Fruit fly (Drosophila melanogaster) whole organism, embryonic: ENCODE measurements around the gene Sbds.

ENCODE experiments used
- BEAF-32 ChIP-seq: fragments of 200-800 bp; sonication (Bioruptor generic); optimal IDR thresholded peaks from 3 replicates; lab custom pipeline; 2017; ENCODE audit warnings: missing biosample characterization, missing genetic modification characterization, mild to moderate bottlenecking, moderate library complexity, missing genetic modification reagents
- CG12219 ChIP-seq: fragments of 200-800 bp; sonication (Bioruptor generic); optimal IDR thresholded peaks from 3 replicates; lab custom pipeline; 2018; ENCODE audit warnings: missing biosample characterization, mild to moderate bottlenecking, missing genetic modification characterization
- CG1233 ChIP-seq: fragments of 200-800 bp; sonication (Bioruptor generic); optimal IDR thresholded peaks from 4 replicates; lab custom pipeline; 2018; ENCODE audit warnings: missing biosample characterization, mild to moderate bottlenecking, missing genetic modification characterization
- CG13287 ChIP-seq: fragments of 200-800 bp; sonication (Bioruptor generic); IDR thresholded peaks from 2 replicates; pipeline ENCODE4 v1.3.6; 2022; ENCODE audit warnings: missing biosample characterization, missing genetic modification characterization; ENCODE audit not compliant: partially characterized antibody
- CG15601 ChIP-seq: fragments of 200-800 bp; sonication (Bioruptor generic); optimal IDR thresholded peaks from 3 replicates; lab custom pipeline; 2019; ENCODE audit warnings: missing biosample characterization, mild to moderate bottlenecking, missing genetic modification characterization, moderate library complexity
- CG17361 ChIP-seq: fragments of 200-800 bp; sonication (Bioruptor generic); IDR thresholded peaks from 3 replicates; pipeline ENCODE4 v1.3.6; 2022; ENCODE audit warnings: missing biosample characterization, missing genetic modification characterization
- CG2712 ChIP-seq: fragments of 200-800 bp; optimal IDR thresholded peaks from 3 replicates; lab custom pipeline; 2019; ENCODE audit warnings: missing biosample characterization, mild to moderate bottlenecking, missing genetic modification characterization, moderate library complexity
- CG32532 ChIP-seq: fragments of 200-800 bp; sonication (Bioruptor generic); IDR thresholded peaks from 2 replicates; pipeline ENCODE4 v1.3.6; 2022; ENCODE audit warnings: missing biosample characterization, missing genetic modification characterization
- CG4360 ChIP-seq: fragments of 200-800 bp; sonication (Bioruptor generic); IDR thresholded peaks from 2 replicates; pipeline ENCODE4 v1.3.6; 2022; ENCODE audit warnings: missing biosample characterization, missing genetic modification characterization
- CG4617 ChIP-seq: fragments of 200-800 bp; sonication (Bioruptor generic); optimal IDR thresholded peaks from 3 replicates; lab custom pipeline; 2016; ENCODE audit warnings: missing biosample characterization, missing genetic modification characterization, borderline replicate concordance
- CG6254 ChIP-seq: fragments of 200-800 bp; sonication (Bioruptor generic); optimal IDR thresholded peaks from 3 replicates; lab custom pipeline; 2017; ENCODE audit warnings: mild to moderate bottlenecking, missing biosample characterization, missing genetic modification reagents, missing genetic modification characterization
- CG6654 ChIP-seq: fragments of 200-800 bp; sonication (Bioruptor generic); optimal IDR thresholded peaks from 2 replicates; lab custom pipeline; 2017; ENCODE audit warnings: missing biosample characterization, mild to moderate bottlenecking, missing genetic modification characterization
- CG7556 ChIP-seq: fragments of 200-800 bp; sonication (Bioruptor generic); optimal IDR thresholded peaks from 2 replicates; lab custom pipeline; 2017; ENCODE audit warnings: missing biosample characterization, mild to moderate bottlenecking, missing genetic modification characterization
- CG7745 ChIP-seq: fragments of 200-800 bp; sonication (Bioruptor generic); optimal IDR thresholded peaks from 2 replicates; lab custom pipeline; 2018; ENCODE audit warnings: missing biosample characterization, mild to moderate bottlenecking, missing genetic modification characterization, moderate library complexity
- CG7839 ChIP-seq: fragments of 200-800 bp; sonication (Bioruptor generic); optimal IDR thresholded peaks from 3 replicates; lab custom pipeline; 2018; ENCODE audit warnings: missing biosample characterization, mild to moderate bottlenecking, missing genetic modification characterization, moderate library complexity
- CTCF ChIP-seq: fragments of 200-800 bp; sonication (Bioruptor generic); optimal IDR thresholded peaks from 2 replicates; lab custom pipeline; 2017; ENCODE audit warnings: missing biosample characterization, mild to moderate bottlenecking, missing genetic modification characterization, moderate library complexity
- CrebB ChIP-seq: fragments of 200-800 bp; sonication (Bioruptor generic); optimal IDR thresholded peaks from 3 replicates; lab custom pipeline; 2018; ENCODE audit warnings: missing biosample characterization, mild to moderate bottlenecking, missing genetic modification characterization
- Dip3 ChIP-seq: fragments of 200-800 bp; sonication (Bioruptor generic); optimal IDR thresholded peaks from 3 replicates; lab custom pipeline; 2016; ENCODE audit warnings: missing biosample characterization, missing genetic modification characterization
- Dll ChIP-seq: fragments of 200-800 bp; sonication (Bioruptor generic); IDR thresholded peaks from 4 replicates; pipeline ENCODE4 v1.3.6; 2022; ENCODE audit warnings: missing biosample characterization, missing genetic modification characterization; ENCODE audit not compliant: partially characterized antibody
- Dp ChIP-seq: fragments of 200-800 bp; sonication (Bioruptor generic); optimal IDR thresholded peaks from 2 replicates; lab custom pipeline; 2018; ENCODE audit warnings: missing biosample characterization, mild to moderate bottlenecking, missing genetic modification characterization, moderate library complexity
- H2.0 ChIP-seq: fragments of 200-800 bp; sonication (Bioruptor generic); IDR thresholded peaks from 2 replicates; pipeline ENCODE4 v1.3.6; 2022; ENCODE audit warnings: missing biosample characterization, missing genetic modification characterization
- HHEX ChIP-seq: fragments of 200-800 bp; sonication (Bioruptor generic); optimal IDR thresholded peaks from 3 replicates; lab custom pipeline; 2017; ENCODE audit warnings: missing biosample characterization, mild to moderate bottlenecking, missing genetic modification characterization, missing genetic modification reagents
- MBD-R2 ChIP-seq: fragments of 200-800 bp; sonication (Bioruptor generic); IDR thresholded peaks from 2 replicates; pipeline ENCODE4 v1.3.6; 2022; ENCODE audit warnings: missing biosample characterization, missing genetic modification characterization
- NFAT ChIP-seq: fragments of 200-800 bp; sonication (Bioruptor generic); IDR thresholded peaks from 2 replicates; pipeline ENCODE4 v1.3.6; 2022; ENCODE audit warnings: missing biosample characterization, missing genetic modification characterization
- Nf-YC ChIP-seq: fragments of 200-800 bp; optimal IDR thresholded peaks from 3 replicates; lab custom pipeline; 2019; ENCODE audit warnings: missing biosample characterization, mild to moderate bottlenecking, missing genetic modification characterization, moderate library complexity
- Ptx1 ChIP-seq: fragments of 200-800 bp; sonication (Bioruptor generic); IDR thresholded peaks from 2 replicates; pipeline ENCODE4 v1.3.6; 2022; ENCODE audit warnings: missing biosample characterization, missing genetic modification characterization
- Stat92E ChIP-seq, 3 experiments: fragments of >200 bp in 2 of 3; fragments of 200-800 bp in 1 of 3; sonication (Bioruptor generic) in 1 of 3; optimal IDR thresholded peaks; 2 replicates each; lab custom pipeline; 2017 to 2019; ENCODE audit warnings: missing biosample characterization in 3 of 3, missing genetic modification characterization in 3 of 3, mild to moderate bottlenecking in 1 of 3, moderate library complexity in 1 of 3
- Vsx1 ChIP-seq: fragments of 200-800 bp; sonication (Bioruptor generic); optimal IDR thresholded peaks from 2 replicates; lab custom pipeline; 2017; ENCODE audit warnings: missing biosample characterization, mild to moderate bottlenecking, missing genetic modification characterization, missing genetic modification reagents
- YL-1 ChIP-seq: fragments of 200-800 bp; sonication (Bioruptor generic); optimal IDR thresholded peaks from 3 replicates; lab custom pipeline; 2017; ENCODE audit warnings: missing biosample characterization, mild to moderate bottlenecking, missing genetic modification characterization
- ato ChIP-seq: fragments of 200-800 bp; sonication (Bioruptor generic); IDR thresholded peaks from 2 replicates; pipeline ENCODE4 v1.3.6; 2022; ENCODE audit warnings: missing biosample characterization, missing genetic modification characterization; ENCODE audit not compliant: partially characterized antibody
- dysf ChIP-seq: fragments of 200-800 bp; sonication (Bioruptor generic); IDR thresholded peaks from 3 replicates; pipeline ENCODE4 v1.3.6; 2022; ENCODE audit warnings: missing biosample characterization, missing genetic modification characterization
- eyg ChIP-seq: fragments of 200-800 bp; sonication (Bioruptor generic); optimal IDR thresholded peaks from 3 replicates; lab custom pipeline; 2016; ENCODE audit warnings: missing biosample characterization, missing genetic modification characterization
- fd102C ChIP-seq: fragments of 200-800 bp; sonication (Bioruptor generic); optimal IDR thresholded peaks from 2 replicates; lab custom pipeline; 2018; ENCODE audit warnings: missing biosample characterization, mild to moderate bottlenecking, missing genetic modification characterization, moderate library complexity
- fd96Cb ChIP-seq: fragments of 200-800 bp; sonication (Bioruptor generic); optimal IDR thresholded peaks from 2 replicates; lab custom pipeline; 2018; ENCODE audit warnings: missing biosample characterization, mild to moderate bottlenecking, missing genetic modification characterization, moderate library complexity
- hbn ChIP-seq: fragments of 200-800 bp; sonication (Bioruptor generic); IDR thresholded peaks from 2 replicates; pipeline ENCODE4 v1.3.6; 2022; ENCODE audit warnings: missing biosample characterization, missing genetic modification characterization; ENCODE audit not compliant: partially characterized antibody
- her ChIP-seq: fragments of 200-800 bp; sonication (Bioruptor generic); optimal IDR thresholded peaks from 2 replicates; lab custom pipeline; 2016; ENCODE audit warnings: missing biosample characterization, missing genetic modification characterization
- hkb ChIP-seq, 2 experiments: fragments of 200-800 bp in 1 of 2; fragments of >200 bp in 1 of 2; sonication (Bioruptor generic) in 1 of 2; IDR thresholded peaks in 1 of 2; optimal IDR thresholded peaks in 1 of 2; 2 replicates each; pipeline versions ENCODE4 v1.3.6 to Lab custom; 2017 to 2022; ENCODE audit warnings: missing biosample characterization in 1 of 2, missing genetic modification characterization in 1 of 2
- jing ChIP-seq: fragments of 200-800 bp; sonication (Bioruptor generic); optimal IDR thresholded peaks from 2 replicates; lab custom pipeline; 2018; ENCODE audit warnings: missing biosample characterization, mild to moderate bottlenecking, missing genetic modification characterization
- kay ChIP-seq: fragments of 200-800 bp; sonication (Bioruptor generic); optimal IDR thresholded peaks from 2 replicates; lab custom pipeline; 2016; ENCODE audit warnings: missing biosample characterization, missing genetic modification characterization
- lbe ChIP-seq: fragments of 200-800 bp; sonication (Bioruptor generic); optimal IDR thresholded peaks from 2 replicates; lab custom pipeline; 2016; ENCODE audit warnings: missing biosample characterization, mild to moderate bottlenecking, missing genetic modification characterization
- oc ChIP-seq: fragments of 200-800 bp; sonication (Bioruptor generic); optimal IDR thresholded peaks from 2 replicates; lab custom pipeline; 2018; ENCODE audit warnings: missing biosample characterization, mild to moderate bottlenecking, missing genetic modification characterization, moderate library complexity
- odd ChIP-seq: fragments of 200-800 bp; sonication (Bioruptor generic); optimal IDR thresholded peaks from 2 replicates; lab custom pipeline; 2017; ENCODE audit warnings: missing biosample characterization, mild to moderate bottlenecking, missing genetic modification characterization
- pan ChIP-seq, 4 experiments: fragments of >200 bp in 3 of 4; fragments of 200-800 bp in 1 of 4; sonication (Bioruptor generic) in 1 of 4; optimal IDR thresholded peaks in 3 of 4; IDR thresholded peaks in 1 of 4; 2 replicates each; pipeline versions ENCODE4 v1.3.6 to Lab custom; 2017 to 2022; ENCODE audit warnings: missing biosample characterization in 2 of 4, missing genetic modification characterization in 2 of 4, mixed read lengths in 1 of 4
- pzg ChIP-seq: fragments of 200-800 bp; sonication (Bioruptor generic); optimal IDR thresholded peaks from 3 replicates; lab custom pipeline; 2018; ENCODE audit warnings: missing biosample characterization, mild to moderate bottlenecking, missing genetic modification characterization, moderate library complexity
- row ChIP-seq: fragments of 200-800 bp; sonication (Bioruptor generic); IDR thresholded peaks from 3 replicates; pipeline ENCODE4 v1.3.6; 2022; ENCODE audit warnings: missing biosample characterization, missing genetic modification characterization
- ssp ChIP-seq: fragments of 200-800 bp; sonication (Bioruptor generic); IDR thresholded peaks from 2 replicates; pipeline ENCODE4 v1.3.6; 2022; ENCODE audit warnings: missing biosample characterization, missing genetic modification characterization
- tll ChIP-seq, 2 experiments: fragments of 200-800 bp in 1 of 2; fragments of >200 bp in 1 of 2; sonication (Bioruptor generic) in 1 of 2; optimal IDR thresholded peaks; 2 replicates each; lab custom pipeline; 2017 to 2019; ENCODE audit warnings: missing biosample characterization in 2 of 2, missing genetic modification characterization in 2 of 2, mild to moderate bottlenecking in 1 of 2, moderate library complexity in 1 of 2
- trem ChIP-seq: fragments of 200-800 bp; optimal IDR thresholded peaks from 3 replicates; lab custom pipeline; 2019; ENCODE audit warnings: missing biosample characterization, mild to moderate bottlenecking, missing genetic modification characterization, moderate library complexity

Gene Sbds

DNA sequence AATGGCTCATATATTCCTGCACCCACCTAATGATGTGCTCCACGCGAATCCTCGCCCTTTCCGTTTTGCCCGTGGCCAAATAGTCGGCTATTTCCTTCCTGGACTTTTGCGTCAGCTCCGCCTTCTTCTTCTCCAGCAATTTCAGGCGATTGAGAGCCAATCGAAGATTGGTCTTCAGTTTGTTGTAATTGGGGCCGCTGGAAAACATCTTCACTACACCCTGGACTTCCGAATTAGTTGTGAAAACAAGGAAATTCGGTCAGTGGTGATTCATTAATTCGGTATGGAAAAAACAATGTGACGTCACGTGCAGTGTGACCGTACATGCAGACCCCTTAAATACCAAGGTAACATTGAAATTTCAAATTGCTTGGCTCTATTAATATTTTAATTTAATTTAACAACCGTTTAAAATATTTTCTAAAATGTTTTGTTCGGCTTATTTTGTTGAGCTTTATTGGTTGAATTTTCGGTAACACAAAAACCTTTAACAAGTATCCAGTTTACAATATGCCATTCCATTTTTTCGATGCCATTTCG lies 3.6 kb downstream of the Sbds start, which contains the start of gene Ist1 (continued):
- no peak for TF ChIP-seq Dip3 (GFP tag; lab: Kevin White, UChicago)
- no peak for TF ChIP-seq CG6254 (GFP tag; lab: Kevin White, UChicago)
- peak; percentile 34 for TF ChIP-seq CTCF
- no peak for TF ChIP-seq ssp (GFP tag; lab: Robert Waterston, UW)
- TF ChIP-seq Dll (GFP tag; lab: Robert Waterston, UW): 0 out of 4 replicates have a peak, but pooled peaks have one; percentile 13
- peak; percentile 31; the same call in 1 of the 2 replicates for TF ChIP-seq MBD-R2 (GFP tag; lab: Robert Waterston, UW)
- TF ChIP-seq oc (tag; lab: Kevin White, UChicago): no peak
- no peak for TF ChIP-seq her (GFP tag; lab: Kevin White, UChicago)
- no peak for TF ChIP-seq Ptx1
- no peak for TF ChIP-seq Nf-YC (tag; lab: Kevin White, UChicago)
- TF ChIP-seq H2.0 (GFP tag; lab: Robert Waterston, UW): no peak
- no peak for TF ChIP-seq hkb (optimal IDR thresholded peaks at IDR 0.05; lab: Kevin White, UChicago)
- TF ChIP-seq hkb (GFP tag; IDR thresholded peaks at IDR 0.05; lab: Robert Waterston, UW): no peak
- TF ChIP-seq fd96Cb: no peak
- no peak for TF ChIP-seq CG7745 (tag; lab: Kevin White, UChicago)
- TF ChIP-seq tll (GFP tag; optimal IDR thresholded peaks at IDR 0.05; lab: Kevin White, UChicago): no peak
- TF ChIP-seq CG17361: no peak
- TF ChIP-seq eyg (GFP tag; lab: Kevin White, UChicago): no peak
- no peak for TF ChIP-seq jing (GFP tag; lab: Kevin White, UChicago)
- TF ChIP-seq CG7839 (tag; lab: Kevin White, UChicago): no peak
- TF ChIP-seq pzg (GFP tag; lab: Kevin White, UChicago): peak; percentile 51
- TF ChIP-seq kay: peak; percentile 89
- TF ChIP-seq CG4617 (GFP tag; lab: Kevin White, UChicago): peak; percentile 76
- peak in 1 of 3 experiments; percentile 14 for TF ChIP-seq Stat92E (GFP tag; optimal IDR thresholded peaks at IDR 0.05; lab: Kevin White, UChicago)
- peak; percentile 47 for TF ChIP-seq YL-1 (GFP tag; lab: Kevin White, UChicago)
- TF ChIP-seq fd102C (GFP tag; lab: Kevin White, UChicago): no peak
- TF ChIP-seq NFAT (GFP tag; lab: Robert Waterston, UW): no peak
- TF ChIP-seq Vsx1 (GFP tag; lab: Kevin White, UChicago): no peak
- TF ChIP-seq CG7556: no peak
- TF ChIP-seq odd (GFP tag; lab: Kevin White, UChicago): no peak
- TF ChIP-seq hbn (GFP tag; lab: Robert Waterston, UW): no peak
- no peak for TF ChIP-seq dysf
- TF ChIP-seq CrebB (tag; lab: Kevin White, UChicago): no peak
- TF ChIP-seq CG13287 (GFP tag; lab: Robert Waterston, UW): peak; percentile 29; the same call in 1 of the 2 replicates
- no peak for TF ChIP-seq CG1233 (GFP tag; lab: Kevin White, UChicago)
- TF ChIP-seq CG12219: no peak
- peak; percentile 43; the same call in 1 of the 3 replicates for TF ChIP-seq row (GFP tag; lab: Robert Waterston, UW)
- TF ChIP-seq ato: no peak
- TF ChIP-seq lbe (GFP tag; lab: Kevin White, UChicago): no peak
- no peak for TF ChIP-seq HHEX (GFP tag; lab: Kevin White, UChicago)
- TF ChIP-seq CG4360: no peak
- no peak for TF ChIP-seq CG2712 (tag; lab: Kevin White, UChicago)
- TF ChIP-seq Dp (GFP tag; lab: Kevin White, UChicago): peak; percentile 84
- no peak for TF ChIP-seq pan (optimal IDR thresholded peaks at IDR 0.05; lab: Kevin White, UChicago)
- TF ChIP-seq pan (GFP tag; optimal IDR thresholded peaks at IDR 0.05 in 1 of 2, IDR thresholded peaks at IDR 0.05 in 1 of 2): no peak
- no peak for TF ChIP-seq CG15601 (tag; lab: Kevin White, UChicago)
- no peak for TF ChIP-seq CG32532 (GFP tag; lab: Robert Waterston, UW)
- peak; percentile 16 for TF ChIP-seq BEAF-32
- peak; percentile 45 for TF ChIP-seq trem
- no peak for TF ChIP-seq CG6654 (GFP tag; lab: Kevin White, UChicago)
